Fruit fly (Drosophila melanogaster) whole organism, embryonic: Measurements from ENCODE around the gene CG10068.
A peak's percentile ranks its signal among the peaks of the same experiment; 100 is the strongest.

Experiments
- BtbVII ChIP-seq: fragments of 200-800 bp; sonication (Bioruptor generic); optimal IDR thresholded peaks from 3 replicates; lab custom pipeline; 2017; ENCODE audit warnings: missing biosample characterization, mild to moderate bottlenecking, missing genetic modification characterization
- CG10431 ChIP-seq: fragments of 200-800 bp; sonication (Bioruptor generic); optimal IDR thresholded peaks from 3 replicates; lab custom pipeline; 2018; ENCODE audit warnings: missing biosample characterization, mild to moderate bottlenecking, missing genetic modification characterization
- CG1233 ChIP-seq: fragments of 200-800 bp; sonication (Bioruptor generic); optimal IDR thresholded peaks from 4 replicates; lab custom pipeline; 2018; ENCODE audit warnings: missing biosample characterization, mild to moderate bottlenecking, missing genetic modification characterization
- CG12391 ChIP-seq: fragments of 200-800 bp; sonication (Bioruptor generic); optimal IDR thresholded peaks from 3 replicates; lab custom pipeline; 2018; ENCODE audit warnings: missing biosample characterization, mild to moderate bottlenecking, missing genetic modification characterization, moderate library complexity
- CG12942 ChIP-seq: fragments of 200-800 bp; sonication (Bioruptor generic); optimal IDR thresholded peaks from 3 replicates; lab custom pipeline; 2016; ENCODE audit warnings: missing biosample characterization, missing genetic modification characterization
- CG14014 ChIP-seq: fragments of 200-800 bp; sonication (Bioruptor generic); IDR thresholded peaks from 2 replicates; pipeline ENCODE4 v1.3.6; 2022; ENCODE audit warnings: missing biosample characterization, missing genetic modification characterization
- CG15011 ChIP-seq: fragments of 200-800 bp; sonication (Bioruptor generic); optimal IDR thresholded peaks from 3 replicates; lab custom pipeline; 2018; ENCODE audit warnings: missing biosample characterization, mild to moderate bottlenecking, missing genetic modification characterization
- CG18476 ChIP-seq: fragments of 200-800 bp; sonication (Bioruptor generic); optimal IDR thresholded peaks from 2 replicates; lab custom pipeline; 2016; ENCODE audit warnings: missing biosample characterization, mild to moderate bottlenecking, missing genetic modification characterization
- CG2129 ChIP-seq: fragments of 200-800 bp; sonication (Bioruptor generic); IDR thresholded peaks from 2 replicates; pipeline ENCODE4 v1.3.6; 2022; ENCODE audit warnings: missing biosample characterization, missing genetic modification characterization; ENCODE audit not compliant: partially characterized antibody
- CG2678 ChIP-seq: fragments of 200-800 bp; sonication (Bioruptor generic); optimal IDR thresholded peaks from 3 replicates; lab custom pipeline; 2019; ENCODE audit warnings: missing biosample characterization, mild to moderate bottlenecking, missing genetic modification characterization, moderate library complexity
- CG31224 ChIP-seq: fragments of 200-800 bp; sonication (Bioruptor generic); IDR thresholded peaks from 2 replicates; pipeline ENCODE4 v1.3.6; 2022; ENCODE audit warnings: missing biosample characterization, missing genetic modification characterization
- CG33213 ChIP-seq: fragments of 200-800 bp; sonication (Bioruptor generic); optimal IDR thresholded peaks from 3 replicates; lab custom pipeline; 2016; ENCODE audit warnings: missing biosample characterization, missing genetic modification characterization
- CG4707 ChIP-seq: fragments of 200-800 bp; sonication (Bioruptor generic); optimal IDR thresholded peaks from 2 replicates; lab custom pipeline; 2018; ENCODE audit warnings: missing biosample characterization, mild to moderate bottlenecking, missing genetic modification characterization, moderate library complexity
- CG5245 ChIP-seq: fragments of 200-800 bp; sonication (Bioruptor generic); optimal IDR thresholded peaks from 3 replicates; lab custom pipeline; 2016; ENCODE audit warnings: missing biosample characterization, missing genetic modification characterization
- CG5953 ChIP-seq: fragments of 200-800 bp; sonication (Bioruptor generic); IDR thresholded peaks from 2 replicates; pipeline ENCODE4 v1.3.6; 2022; ENCODE audit warnings: missing biosample characterization, missing genetic modification characterization
- CG7786 ChIP-seq: fragments of 200-800 bp; sonication (Bioruptor generic); optimal IDR thresholded peaks from 2 replicates; lab custom pipeline; 2016; ENCODE audit warnings: missing biosample characterization, missing genetic modification characterization
- CG7987 ChIP-seq: fragments of 200-800 bp; sonication (Bioruptor generic); optimal IDR thresholded peaks from 2 replicates; lab custom pipeline; 2018; ENCODE audit warnings: missing biosample characterization, mild to moderate bottlenecking, missing genetic modification characterization, moderate library complexity
- CG9437 ChIP-seq: fragments of 200-800 bp; sonication (Bioruptor generic); optimal IDR thresholded peaks from 2 replicates; lab custom pipeline; 2018; ENCODE audit warnings: missing biosample characterization, mild to moderate bottlenecking, missing genetic modification characterization
- D19B ChIP-seq: fragments of 200-800 bp; sonication (Bioruptor generic); optimal IDR thresholded peaks from 2 replicates; lab custom pipeline; 2017; ENCODE audit warnings: missing biosample characterization, mild to moderate bottlenecking, missing genetic modification characterization
- Ets65A ChIP-seq: fragments of 200-800 bp; sonication (Bioruptor generic); peaks from one replicate; lab custom pipeline; 2016; ENCODE audit warnings: missing biosample characterization, missing genetic modification characterization
- Fer1 ChIP-seq: fragments of 200-800 bp; sonication (Bioruptor generic); optimal IDR thresholded peaks from 2 replicates; lab custom pipeline; 2017; ENCODE audit warnings: missing biosample characterization, mild to moderate bottlenecking, missing genetic modification characterization
- Fer3 ChIP-seq: fragments of 200-800 bp; sonication (Bioruptor generic); optimal IDR thresholded peaks from 2 replicates; lab custom pipeline; 2018; ENCODE audit warnings: missing biosample characterization, mild to moderate bottlenecking, missing genetic modification characterization, moderate library complexity
- Hr3 ChIP-seq: fragments of 200-800 bp; sonication (Bioruptor generic); optimal IDR thresholded peaks from 3 replicates; lab custom pipeline; 2016; ENCODE audit warnings: missing biosample characterization, missing genetic modification characterization
- Mes4 ChIP-seq: fragments of 200-800 bp; sonication (Bioruptor generic); optimal IDR thresholded peaks from 2 replicates; lab custom pipeline; 2016; ENCODE audit warnings: missing biosample characterization, missing genetic modification characterization
- Myb ChIP-seq: fragments of 200-800 bp; sonication (Bioruptor generic); optimal IDR thresholded peaks from 2 replicates; lab custom pipeline; 2016; ENCODE audit warnings: missing biosample characterization, missing genetic modification characterization
- Neu2 ChIP-seq: fragments of 200-800 bp; sonication (Bioruptor generic); optimal IDR thresholded peaks from 3 replicates; lab custom pipeline; 2016; ENCODE audit warnings: missing biosample characterization, missing genetic modification characterization, borderline replicate concordance
- Poxn ChIP-seq: fragments of 200-800 bp; sonication (Bioruptor generic); IDR thresholded peaks from 2 replicates; pipeline ENCODE4 v1.3.6; 2022; ENCODE audit warnings: missing biosample characterization, missing genetic modification characterization
- Rfx ChIP-seq: fragments of 200-800 bp; sonication (Bioruptor generic); IDR thresholded peaks from 2 replicates; pipeline ENCODE4 v1.3.6; 2022; ENCODE audit warnings: missing biosample characterization, missing genetic modification characterization
- Sox102F ChIP-seq: fragments of 200-800 bp; sonication (Bioruptor generic); optimal IDR thresholded peaks from 2 replicates; lab custom pipeline; 2018; ENCODE audit warnings: missing biosample characterization, mild to moderate bottlenecking, missing genetic modification characterization, moderate library complexity
- Spps ChIP-seq: fragments of 200-800 bp; sonication (Bioruptor generic); optimal IDR thresholded peaks from 2 replicates; lab custom pipeline; 2018; ENCODE audit warnings: missing biosample characterization, mild to moderate bottlenecking, missing genetic modification characterization
- Ssrp ChIP-seq: fragments of 200-800 bp; sonication (Bioruptor generic); optimal IDR thresholded peaks from 2 replicates; lab custom pipeline; 2018; ENCODE audit warnings: missing biosample characterization, mild to moderate bottlenecking, missing genetic modification characterization, moderate library complexity
- Xrp1 ChIP-seq: fragments of 200-800 bp; sonication (Bioruptor generic); IDR thresholded peaks from 2 replicates; pipeline ENCODE4 v1.3.6; 2022; ENCODE audit warnings: missing biosample characterization, missing genetic modification characterization
- ac ChIP-seq: fragments of 200-800 bp; sonication (Bioruptor generic); optimal IDR thresholded peaks from 3 replicates; lab custom pipeline; 2017; ENCODE audit warnings: missing biosample characterization, mild to moderate bottlenecking, missing genetic modification characterization
- amos ChIP-seq: fragments of 200-800 bp; sonication (Bioruptor generic); IDR thresholded peaks from 2 replicates; pipeline ENCODE4 v1.3.6; 2022; ENCODE audit warnings: missing biosample characterization, missing genetic modification characterization; ENCODE audit not compliant: partially characterized antibody
- cas ChIP-seq: fragments of 200-800 bp; sonication (Bioruptor generic); IDR thresholded peaks from 2 replicates; pipeline ENCODE4 v1.3.6; 2022; ENCODE audit warnings: missing biosample characterization, missing genetic modification characterization
- caup ChIP-seq: fragments of 200-800 bp; sonication (Bioruptor generic); optimal IDR thresholded peaks from 3 replicates; lab custom pipeline; 2017; ENCODE audit warnings: missing biosample characterization, mild to moderate bottlenecking, missing genetic modification characterization, moderate library complexity; ENCODE audit not compliant: severe bottlenecking
- cwo ChIP-seq: fragments of 200-800 bp; sonication (Bioruptor generic); optimal IDR thresholded peaks from 3 replicates; lab custom pipeline; 2017; ENCODE audit warnings: missing biosample characterization, missing genetic modification characterization, mild to moderate bottlenecking, moderate library complexity, missing genetic modification reagents
- disco-r ChIP-seq: fragments of 200-800 bp; sonication (Bioruptor generic); optimal IDR thresholded peaks from 2 replicates; lab custom pipeline; 2016; ENCODE audit warnings: missing biosample characterization, missing genetic modification characterization
- dmrt99B ChIP-seq: fragments of 200-800 bp; sonication (Bioruptor generic); optimal IDR thresholded peaks from 2 replicates; lab custom pipeline; 2018; ENCODE audit warnings: missing biosample characterization, mild to moderate bottlenecking, missing genetic modification characterization, moderate library complexity
- en ChIP-seq: fragments of 200-800 bp; sonication (Bioruptor generic); optimal IDR thresholded peaks from 2 replicates; lab custom pipeline; 2016; ENCODE audit warnings: missing biosample characterization, missing genetic modification characterization
- gcm ChIP-seq: fragments of 200-800 bp; sonication (Bioruptor generic); optimal IDR thresholded peaks from 2 replicates; lab custom pipeline; 2019; ENCODE audit warnings: missing biosample characterization, mild to moderate bottlenecking, missing genetic modification characterization, moderate library complexity
- hbn ChIP-seq: fragments of 200-800 bp; sonication (Bioruptor generic); IDR thresholded peaks from 2 replicates; pipeline ENCODE4 v1.3.6; 2022; ENCODE audit warnings: missing biosample characterization, missing genetic modification characterization; ENCODE audit not compliant: partially characterized antibody
- jing ChIP-seq: fragments of 200-800 bp; sonication (Bioruptor generic); optimal IDR thresholded peaks from 2 replicates; lab custom pipeline; 2018; ENCODE audit warnings: missing biosample characterization, mild to moderate bottlenecking, missing genetic modification characterization
- kah ChIP-seq: fragments of 200-800 bp; sonication (Bioruptor generic); optimal IDR thresholded peaks from 2 replicates; lab custom pipeline; 2018; ENCODE audit warnings: missing biosample characterization, mild to moderate bottlenecking, missing genetic modification characterization
- ken ChIP-seq: fragments of 200-800 bp; sonication (Bioruptor generic); IDR thresholded peaks from 3 replicates; pipeline ENCODE4 v1.3.6; 2022; ENCODE audit warnings: missing biosample characterization, missing genetic modification characterization
- psq ChIP-seq: fragments of 200-800 bp; sonication (Bioruptor generic); optimal IDR thresholded peaks from 2 replicates; lab custom pipeline; 2017; ENCODE audit warnings: missing biosample characterization, missing genetic modification characterization
- sens-2 ChIP-seq: fragments of 200-800 bp; sonication (Bioruptor generic); IDR thresholded peaks from 2 replicates; pipeline ENCODE4 v1.3.6; 2022; ENCODE audit warnings: missing biosample characterization, missing genetic modification characterization
- slbo ChIP-seq: fragments of 200-800 bp; sonication (Bioruptor generic); IDR thresholded peaks from 2 replicates; pipeline ENCODE4 v1.3.6; 2022; ENCODE audit warnings: missing biosample characterization, missing genetic modification characterization
- unc-4 ChIP-seq: fragments of 200-800 bp; sonication (Bioruptor generic); IDR thresholded peaks from 2 replicates; pipeline ENCODE4 v1.3.6; 2022; ENCODE audit warnings: missing biosample characterization, missing genetic modification characterization; ENCODE audit not compliant: partially characterized antibody
- wdn ChIP-seq: fragments of 200-800 bp; sonication (Bioruptor generic); IDR thresholded peaks from 2 replicates; pipeline ENCODE4 v1.3.6; 2022; ENCODE audit warnings: missing biosample characterization, missing genetic modification characterization

CG10068 gene

dm6 chr3R:7127966-7128365 is at the start of gene CG10068 (continued):
- peak; percentile 87 for TF ChIP-seq dmrt99B (tag; lab: Kevin White, UChicago)
- peak; percentile 89 for TF ChIP-seq CG5953 (GFP tag; lab: Robert Waterston, UW)
- TF ChIP-seq en, result peak; percentile 79
- TF ChIP-seq CG12942 (GFP tag; lab: Kevin White, UChicago), result peak; percentile 81
- TF ChIP-seq CG9437, result peak; percentile 62
- peak; percentile 77 for TF ChIP-seq Hr3 (GFP tag; lab: Kevin White, UChicago)
- TF ChIP-seq psq (GFP tag; lab: Kevin White, UChicago), result peak; percentile 66
- TF ChIP-seq BtbVII (GFP tag; lab: Kevin White, UChicago), result peak; percentile 81
- peak; percentile 58 for TF ChIP-seq D19B (GFP tag; lab: Kevin White, UChicago)
- peak; percentile 76 for TF ChIP-seq CG7987 (GFP tag; lab: Kevin White, UChicago)
- TF ChIP-seq Sox102F, result peak; percentile 90
- 0 out of 2 replicates have a peak, but pooled peaks have one; percentile 27 for TF ChIP-seq unc-4 (GFP tag; lab: Robert Waterston, UW)
- TF ChIP-seq Xrp1 (GFP tag; lab: Robert Waterston, UW), result peak; percentile 97
- peak; percentile 43 for TF ChIP-seq ac (GFP tag; lab: Kevin White, UChicago)
- TF ChIP-seq Mes4 (GFP tag; lab: Kevin White, UChicago), result peak; percentile 85
- peak; percentile 90 for TF ChIP-seq CG2678 (tag; lab: Kevin White, UChicago)
- TF ChIP-seq CG15011 (GFP tag; lab: Kevin White, UChicago), result peak; percentile 79
- TF ChIP-seq cwo (GFP tag; lab: Kevin White, UChicago), result peak; percentile 83
- TF ChIP-seq jing (GFP tag; lab: Kevin White, UChicago), result peak; percentile 72
- TF ChIP-seq caup, result peak; percentile 88
- peak; percentile 97 for TF ChIP-seq Ets65A (GFP tag; lab: Kevin White, UChicago)
- peak; percentile 94 for TF ChIP-seq CG33213
- TF ChIP-seq Myb (GFP tag; lab: Kevin White, UChicago), result peak; percentile 56
- peak; percentile 89 for TF ChIP-seq CG14014 (GFP tag; lab: Robert Waterston, UW)
- peak; percentile 92 for TF ChIP-seq sens-2
- peak; percentile 88 for TF ChIP-seq slbo (GFP tag; lab: Robert Waterston, UW)
- peak; percentile 95 for TF ChIP-seq CG12391
- TF ChIP-seq Fer1 (GFP tag; lab: Kevin White, UChicago), result peak; percentile 84
- no peak for TF ChIP-seq amos (GFP tag; lab: Robert Waterston, UW)
- no peak for TF ChIP-seq Poxn
- peak; percentile 91 for TF ChIP-seq CG18476
- peak; percentile 80 for TF ChIP-seq Ssrp (tag; lab: Kevin White, UChicago)
- peak; percentile 81 for TF ChIP-seq CG7786 (GFP tag; lab: Kevin White, UChicago)
- peak; percentile 83 for TF ChIP-seq Fer3 (tag; lab: Kevin White, UChicago)
- TF ChIP-seq hbn (GFP tag; lab: Robert Waterston, UW), result no peak; the same call in 1 of the 2 replicates
- TF ChIP-seq gcm, result peak; percentile 87
- TF ChIP-seq disco-r (GFP tag; lab: Kevin White, UChicago), result peak; percentile 38
- TF ChIP-seq kah (GFP tag; lab: Kevin White, UChicago), result peak; percentile 74
- TF ChIP-seq CG2129 (GFP tag; lab: Robert Waterston, UW), result no peak
- peak; percentile 80 for TF ChIP-seq Spps (tag; lab: Kevin White, UChicago)
- TF ChIP-seq Neu2 (GFP tag; lab: Kevin White, UChicago), result peak; percentile 68
- TF ChIP-seq CG31224 (GFP tag; lab: Robert Waterston, UW), result peak; percentile 73
- TF ChIP-seq Rfx (GFP tag; lab: Robert Waterston, UW), result peak; percentile 92
- TF ChIP-seq CG5245 (GFP tag; lab: Kevin White, UChicago), result peak; percentile 85
- peak; percentile 28 for TF ChIP-seq CG4707 (GFP tag; lab: Kevin White, UChicago)
- peak; percentile 83 for TF ChIP-seq wdn (GFP tag; lab: Robert Waterston, UW)
- TF ChIP-seq CG1233 (GFP tag; lab: Kevin White, UChicago), result peak; percentile 84
- peak; percentile 30 for TF ChIP-seq CG10431 (GFP tag; lab: Kevin White, UChicago)
- peak; percentile 65 for TF ChIP-seq cas (GFP tag; lab: Robert Waterston, UW)
- peak; percentile 95 for TF ChIP-seq ken (GFP tag; lab: Robert Waterston, UW)
